Fruit fly (Drosophila melanogaster) whole organism, larva: ENCODE measurements around the gene Septin1.
A peak's percentile ranks its signal among the peaks of the same experiment; 100 is the strongest.

Experiments
- noc ChIP-seq: fragments of 200-800 bp; sonication (Bioruptor generic); optimal IDR thresholded peaks from 3 replicates; lab custom pipeline; 2019; ENCODE audit warnings: missing biosample characterization, mild to moderate bottlenecking, missing genetic modification characterization, moderate library complexity

The Septin1 gene

dm6 chrX:21351210-21351824 lies 6.8 kb upstream of the Septin1 start:
- TF ChIP-seq noc (tag; lab: Kevin White, UChicago): no peak

- TF ChIP-seq noc (tag; lab: Kevin White, UChicago): peak; percentile 10
Observed at dm6 chrX:21353541-21353940, 4.5 kb upstream of the Septin1 start.

- TF ChIP-seq noc (tag; lab: Kevin White, UChicago): no peak
Observed at dm6 chrX:21362878-21363277, 4.8 kb downstream of the Septin1 start, which contains the start of the genes bbx and waw. TSS of gene bbx (plus strand) at chrX:21363028. TSS of gene waw (plus strand) at chrX:21363028.

dm6 chrX:21365421-21365820 lies 7.3 kb downstream of the Septin1 start:
- TF ChIP-seq noc (tag; lab: Kevin White, UChicago): no peak

- TF ChIP-seq noc (tag; lab: Kevin White, UChicago): peak; percentile 95
Observed at dm6 chrX:21366311-21366990, 8.4 kb downstream of the Septin1 start.

- peak; percentile 99 for TF ChIP-seq noc (tag; lab: Kevin White, UChicago)
Observed at dm6 chrX:21367363-21368072, 9.4 kb downstream of the Septin1 start.

- TF ChIP-seq noc (tag; lab: Kevin White, UChicago): no peak
Observed at dm6 chrX:21368410-21368918, 10.4 kb downstream of the Septin1 start.

dm6 chrX:21369149-21369988 lies 11.3 kb downstream of the Septin1 start:
- no peak for TF ChIP-seq noc (tag; lab: Kevin White, UChicago)

dm6 chrX:21373659-21374426 lies 15.8 kb downstream of the Septin1 start, which contains the start of gene slgA:
TSS of gene slgA (plus strand) at chrX:21374002.
- no peak for TF ChIP-seq noc (tag; lab: Kevin White, UChicago)

- peak; percentile 75 for TF ChIP-seq noc (tag; lab: Kevin White, UChicago)
Observed at dm6 chrX:21375595-21376047, 17.5 kb downstream of the Septin1 start.

- TF ChIP-seq noc (tag; lab: Kevin White, UChicago): no peak
Observed at dm6 chrX:21378344-21378882, 20.3 kb downstream of the Septin1 start.

- no peak for TF ChIP-seq noc (tag; lab: Kevin White, UChicago)
Observed at dm6 chrX:21387695-21388094, 29.6 kb downstream of the Septin1 start, which contains the start of gene Ddx56. TSS of gene Ddx56 (minus strand) at chrX:21387946.

dm6 chrX:21388734-21389133 lies 30.6 kb downstream of the Septin1 start, which contains the start of gene mst:
TSS of gene mst (plus strand) at chrX:21388977.
- no peak for TF ChIP-seq noc (tag; lab: Kevin White, UChicago)
